Worm (Caenorhabditis elegans): ENCODE measurements around the gene F59A6.2.
A peak's percentile ranks its signal among the peaks of the same experiment; 100 is the strongest.

Gene F59A6.2

DNA sequence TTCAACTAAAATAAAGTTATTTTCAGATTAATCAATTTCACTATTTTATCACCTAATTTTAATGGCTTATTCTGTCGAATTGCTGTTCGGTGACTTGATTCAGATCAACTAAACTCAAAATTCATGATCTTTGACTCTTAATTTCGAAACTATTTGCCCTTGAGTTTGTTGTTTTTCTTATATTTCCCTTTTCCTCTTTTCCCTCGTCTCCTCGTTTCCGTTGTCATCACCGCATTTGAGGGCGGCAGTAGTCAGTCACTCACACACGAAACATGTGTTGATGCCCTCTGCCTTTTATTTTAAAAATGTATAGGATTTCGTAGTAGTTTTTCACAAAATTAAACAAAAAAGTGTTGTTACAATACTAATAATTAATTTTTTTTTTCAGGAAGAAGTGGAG lies 19.6 kb upstream of the F59A6.2 start, which contains the start of gene rnh-1.0:
Gene rnh-1.0 (plus strand): TSS at position 389 of the 400 bp plus-strand sequence.
- TF ChIP-seq nhr-129 (tag; optimal IDR thresholded peaks at IDR 0.05) (peak; percentile 31), nhr-237 (tag; optimal IDR thresholded peaks at IDR 0.05) (no peak), blmp-1 (tag; optimal IDR thresholded peaks at IDR 0.05; ENCODE audit: insufficient read depth) (no peak), C34F6.9 (tag; optimal IDR thresholded peaks at IDR 0.05) (peak; percentile 35), crh-2 (tag; optimal IDR thresholded peaks at IDR 0.05) (no peak)

DNA sequence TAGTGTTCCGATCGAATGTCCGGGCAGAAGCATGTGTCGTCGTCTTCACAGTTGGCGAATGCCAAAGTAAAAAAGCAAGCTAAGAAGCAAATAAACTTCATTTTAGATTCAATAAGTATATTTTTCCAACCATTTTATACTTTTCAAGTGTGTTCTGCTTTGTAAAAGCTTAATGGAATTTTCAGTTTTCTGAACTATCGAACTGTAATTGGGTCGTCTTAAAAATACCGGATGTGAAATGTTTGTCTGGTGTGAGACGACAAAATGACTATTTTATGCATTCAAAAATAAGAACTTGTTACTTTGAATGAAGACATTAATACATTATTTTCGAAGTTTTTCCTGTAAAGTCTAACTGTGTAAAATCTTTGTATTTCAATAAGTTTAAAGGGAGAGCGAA lies 15.8 kb upstream of the F59A6.2 start, which contains the start of gene F59A6.11:
Gene F59A6.11 (minus strand): TSS at position 101 of the 400 bp plus-strand sequence.
- TF ChIP-seq crh-2 (tag; optimal IDR thresholded peaks at IDR 0.05) (no peak), nhr-237 (tag; optimal IDR thresholded peaks at IDR 0.05) (no peak), lin-39 (tag; optimal IDR thresholded peaks at IDR 0.05) (no peak), nhr-11 (tag; optimal IDR thresholded peaks at IDR 0.05) (no peak), C34F6.9 (tag; optimal IDR thresholded peaks at IDR 0.05) (no peak), nhr-21 (tag; optimal IDR thresholded peaks at IDR 0.05) (no peak), ztf-11 (tag; optimal IDR thresholded peaks at IDR 0.05) (no peak), ceh-16 (tag; optimal IDR thresholded peaks at IDR 0.05) (no peak)

- TF ChIP-seq blmp-1 (tag; optimal IDR thresholded peaks at IDR 0.05; ENCODE audit: insufficient read depth) (no peak), crh-2 (tag; optimal IDR thresholded peaks at IDR 0.05) (peak; percentile 96), sem-4 (tag; optimal IDR thresholded peaks at IDR 0.05) (no peak), ztf-11 (tag; optimal IDR thresholded peaks at IDR 0.05) (no peak), gmeb-1 (tag; optimal IDR thresholded peaks at IDR 0.05) (peak; percentile 100), nhr-25 (tag; optimal IDR thresholded peaks at IDR 0.05) (no peak), zag-1 (tag; optimal IDR thresholded peaks at IDR 0.05) (peak; percentile 52), nhr-11 (tag; optimal IDR thresholded peaks at IDR 0.05) (no peak), Y55F3AM.14 (GFP tag; optimal IDR thresholded peaks at IDR 0.05) (no peak), mbf-1 (tag; optimal IDR thresholded peaks at IDR 0.05) (no peak), sma-9 (GFP tag; optimal IDR thresholded peaks at IDR 0.05) (peak; percentile 94), sma-9 (tag; optimal IDR thresholded peaks at IDR 0.05) (no peak), skn-1 (tag; optimal IDR thresholded peaks at IDR 0.05) (no peak), nhr-129 (tag; optimal IDR thresholded peaks at IDR 0.05) (peak; percentile 78), unc-62 (GFP tag; optimal IDR thresholded peaks at IDR 0.05) (no peak), nhr-237 (tag; optimal IDR thresholded peaks at IDR 0.05) (no peak), nhr-77 (tag; optimal IDR thresholded peaks at IDR 0.05) (peak; percentile 47), nhr-6 (tag; optimal IDR thresholded peaks at IDR 0.05) (peak; percentile 90), mdl-1 (tag; optimal IDR thresholded peaks at IDR 0.05) (no peak), unc-55 (GFP tag; optimal IDR thresholded peaks at IDR 0.05) (peak; percentile 96), R02D3.7 (tag; optimal IDR thresholded peaks at IDR 0.05) (peak; percentile 56), egl-27 (tag; optimal IDR thresholded peaks at IDR 0.05) (peak; percentile 70), nhr-10 (tag; optimal IDR thresholded peaks at IDR 0.05) (peak; percentile 21), sma-3 (GFP tag; optimal IDR thresholded peaks at IDR 0.05) (peak; percentile 90), unc-39 (tag; optimal IDR thresholded peaks at IDR 0.05) (no peak), peb-1 (tag; optimal IDR thresholded peaks at IDR 0.05) (no peak), ZK546.5 (tag; optimal IDR thresholded peaks at IDR 0.05) (peak; percentile 39), lsy-2 (tag; optimal IDR thresholded peaks at IDR 0.05) (peak; percentile 89 to 95), elt-1 (tag; optimal IDR thresholded peaks at IDR 0.05) (no peak), nhr-12 (tag; optimal IDR thresholded peaks at IDR 0.05) (no peak), ztf-4 (tag; optimal IDR thresholded peaks at IDR 0.05) (no peak), ceh-82 (tag; optimal IDR thresholded peaks at IDR 0.05) (peak; percentile 46), lin-11 (tag; optimal IDR thresholded peaks at IDR 0.05) (no peak), mab-5 (tag; optimal IDR thresholded peaks at IDR 0.05) (peak; percentile 87)
Observed at ce11 chrII:4999122-4999521, 15.4 kb upstream of the F59A6.2 start, which contains the start of gene citk-2. Gene citk-2, plus strand, starts transcription at chrII:4999520.

DNA sequence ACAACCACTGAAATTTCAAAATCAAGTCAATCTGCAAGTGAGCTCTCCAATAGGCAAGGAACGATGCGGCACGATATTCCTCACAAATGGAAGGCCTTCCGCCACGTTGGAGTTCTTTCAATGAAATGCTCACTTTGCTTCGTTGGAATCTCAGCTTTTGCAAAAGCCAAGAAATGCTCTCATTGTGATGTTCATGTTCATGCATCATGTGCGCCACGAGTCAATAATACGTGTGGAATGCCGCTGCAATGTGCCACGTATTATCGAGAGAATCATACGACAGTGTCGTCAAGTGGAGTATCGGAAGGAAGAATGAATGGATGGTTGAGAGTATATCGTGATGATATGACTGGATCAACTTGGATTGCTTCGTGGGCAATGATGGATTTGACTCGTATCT lies 12.6 kb upstream of the F59A6.2 start:
- TF ChIP-seq Y55F3AM.14 (GFP tag; optimal IDR thresholded peaks at IDR 0.05) (no peak), unc-62 (GFP tag; optimal IDR thresholded peaks at IDR 0.05) (no peak), unc-39 (tag; optimal IDR thresholded peaks at IDR 0.05) (no peak), ztf-4 (tag; optimal IDR thresholded peaks at IDR 0.05) (no peak), F13H6.1 (tag; optimal IDR thresholded peaks at IDR 0.05) (no peak), peb-1 (tag; optimal IDR thresholded peaks at IDR 0.05) (no peak), ztf-11 (tag; optimal IDR thresholded peaks at IDR 0.05) (no peak), nhr-129 (tag; optimal IDR thresholded peaks at IDR 0.05) (no peak)
